Worm (Caenorhabditis elegans) whole organism, young adult: ENCODE measurements around the gene Y39G8B.13.
A peak's percentile ranks its signal among the peaks of the same experiment; 100 is the strongest.

ENCODE experiments used
- F23B12.7 ChIP-seq: sonication (generic microtip); optimal IDR thresholded peaks from 2 replicates; lab custom pipeline; 2017; ENCODE audit warnings: missing genetic modification characterization, mild to moderate bottlenecking, missing compliant biosample characterization, antibody characterized with exemption, moderate library complexity; ENCODE audit not compliant: insufficient read depth
- ama-1 ChIP-seq, 3 experiments: fragments of 150-350 bp in 1 of 3; sonication (generic microtip) in 2 of 3; optimal IDR thresholded peaks; 2 replicates each; lab custom pipeline; 2014 to 2018; ENCODE audit warnings: missing biosample characterization in 2 of 3, missing genetic modification characterization in 2 of 3, missing genetic modification reagents in 2 of 3
- chd-7 ChIP-seq: sonication (generic microtip); optimal IDR thresholded peaks from 2 replicates; lab custom pipeline; 2016; ENCODE audit warnings: mild to moderate bottlenecking, missing genetic modification characterization, moderate library complexity, missing compliant biosample characterization
- dpl-1 ChIP-seq: fragments of 150-350 bp; optimal IDR thresholded peaks from 2 replicates; lab custom pipeline; 2014; ENCODE audit warnings: missing biosample characterization, missing genetic modification reagents, missing genetic modification characterization
- hlh-26 ChIP-seq: fragments of 200-800 bp; sonication (Bioruptor generic); conservative IDR thresholded peaks from 2 replicates; pipeline ENCODE4 v1.3.6; 2022; ENCODE audit warnings: missing genetic modification reagents, missing genetic modification characterization, missing compliant biosample characterization
- lir-1 ChIP-seq: fragments of 200-800 bp; sonication (Bioruptor generic); conservative IDR thresholded peaks from 2 replicates; pipeline ENCODE4 v1.3.6; 2022; ENCODE audit warnings: missing genetic modification reagents, missing genetic modification characterization, missing compliant biosample characterization
- lsl-1 ChIP-seq: fragments of 200-800 bp; sonication (Bioruptor generic); optimal IDR thresholded peaks from 2 replicates; lab custom pipeline; 2018; ENCODE audit warnings: mild to moderate bottlenecking, missing genetic modification characterization, moderate library complexity, missing compliant biosample characterization
- snpc-4 ChIP-seq, 5 experiments: fragments of 150-350 bp in 1 of 5; sonication (generic microtip) in 4 of 5; optimal IDR thresholded peaks; 2 replicates each; lab custom pipeline; 2014 to 2018; ENCODE audit warnings: missing genetic modification characterization in 5 of 5, missing biosample characterization in 3 of 5, antibody characterized with exemption in 2 of 5, mild to moderate bottlenecking in 2 of 5, missing compliant biosample characterization in 2 of 5, missing genotype in 2 of 5, moderate library complexity in 2 of 5, missing genetic modification reagents in 1 of 5
- tbp1 ChIP-seq: fragments of 200-800 bp; sonication (Bioruptor generic); optimal IDR thresholded peaks from 2 replicates; lab custom pipeline; 2018; ENCODE audit warnings: mild to moderate bottlenecking, missing genetic modification characterization, missing compliant biosample characterization
- ztf-26 ChIP-seq: sonication (generic microtip); optimal IDR thresholded peaks from 2 replicates; lab custom pipeline; 2017; ENCODE audit warnings: missing genetic modification characterization, missing compliant biosample characterization

- TF ChIP-seq hlh-26 (GFP tag; lab: Robert Waterston, UW) (no peak), chd-7 (tag; lab: Kevin White, UChicago) (no peak), snpc-4 (GFP tag; optimal IDR thresholded peaks at IDR 0.05; lab: Kevin White, UChicago) (no peak), snpc-4 (tag; optimal IDR thresholded peaks at IDR 0.05; lab: Kevin White, UChicago) (peak in 1 of 4 experiments; percentile 8), dpl-1 (GFP tag; lab: Kevin White, UChicago) (no peak), tbp1 (no peak), lsl-1 (GFP tag; lab: Kevin White, UChicago) (no peak), lir-1 (no peak), F23B12.7 (tag; lab: Kevin White, UChicago) (no peak), ama-1 (optimal IDR thresholded peaks at IDR 0.05; lab: Kevin White, UChicago) (no peak), ama-1 (GFP tag; optimal IDR thresholded peaks at IDR 0.05; lab: Kevin White, UChicago) (no peak), ztf-26 (tag; lab: Kevin White, UChicago) (no peak)
These were observed 9.3 kb downstream of the Y39G8B.13 start, which contains the start of gene Y39G8B.1 for ce11 chrII:13973514-13973913.
